Fruit fly (Drosophila melanogaster): ENCODE measurements around the gene Nepl8.

The Nepl8 gene

DNA sequence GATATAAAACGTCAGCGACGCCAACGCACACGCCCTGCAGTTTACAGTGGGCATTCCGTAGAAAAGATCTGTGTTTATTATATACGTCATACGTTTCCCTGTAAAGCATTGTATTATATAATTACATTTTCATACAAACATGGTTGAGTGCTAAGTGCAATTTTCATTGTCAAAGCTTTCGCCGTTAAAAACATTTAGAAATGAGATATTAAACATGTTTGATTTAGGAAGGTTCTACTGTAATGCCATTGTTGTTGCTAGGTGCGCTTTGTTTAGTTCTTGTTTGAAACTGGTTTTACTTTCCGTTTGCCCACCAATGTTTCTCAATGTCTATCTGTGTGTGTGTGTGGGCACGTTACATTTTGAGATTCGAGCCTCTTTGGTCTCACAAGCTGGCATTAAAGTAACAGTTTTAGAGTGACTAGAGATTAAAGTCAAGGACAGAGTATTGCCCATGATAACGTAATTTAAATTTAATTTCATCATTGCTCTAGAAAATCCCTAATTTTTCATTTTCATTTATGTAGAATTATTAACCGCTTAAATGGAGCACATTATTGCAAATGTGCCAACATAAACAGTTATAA lies 4.8 kb downstream of the Nepl8 start (continued):
- TF ChIP-seq p53 (GFP tag; optimal IDR thresholded peaks at IDR 0.05) (no peak), Doc2 (GFP tag; IDR thresholded peaks at IDR 0.05) (no peak), inv (GFP tag; IDR thresholded peaks at IDR 0.05; ENCODE audit: partially characterized antibody) (no peak), CG1832 (GFP tag; optimal IDR thresholded peaks at IDR 0.05) (no peak), jumu (GFP tag; optimal IDR thresholded peaks at IDR 0.05) (peak; percentile 57), Pdp1 (GFP tag; optimal IDR thresholded peaks at IDR 0.05) (peak; percentile 73 to 94), bcd (GFP tag; optimal IDR thresholded peaks at IDR 0.05) (peak; percentile 56), grn (GFP tag; optimal IDR thresholded peaks at IDR 0.05) (peak; percentile 28), CG14014 (GFP tag; IDR thresholded peaks at IDR 0.05) (peak; percentile 74), Deaf1 (tag; optimal IDR thresholded peaks at IDR 0.05) (peak; percentile 41), CG13287 (GFP tag; IDR thresholded peaks at IDR 0.05; ENCODE audit: partially characterized antibody) (no peak), wdn (GFP tag; IDR thresholded peaks at IDR 0.05) (peak; percentile 60), Elba2 (GFP tag; optimal IDR thresholded peaks at IDR 0.05) (no peak), CG13624 (GFP tag; optimal IDR thresholded peaks at IDR 0.05) (peak; percentile 6), odd (GFP tag; optimal IDR thresholded peaks at IDR 0.05) (peak; percentile 76), sc (optimal IDR thresholded peaks at IDR 0.05) (no peak), sc (GFP tag; optimal IDR thresholded peaks at IDR 0.05) (peak; percentile 51), YL-1 (GFP tag; optimal IDR thresholded peaks at IDR 0.05) (peak; percentile 49), Ada2b (GFP tag; IDR thresholded peaks at IDR 0.05) (peak; percentile 65; the same call in 1 of the 2 replicates), ham (GFP tag; IDR thresholded peaks at IDR 0.05) (no peak), mirr (GFP tag; optimal IDR thresholded peaks at IDR 0.05) (no peak), CG9727 (GFP tag; optimal IDR thresholded peaks at IDR 0.05) (peak; percentile 90), ranshi (GFP tag; IDR thresholded peaks at IDR 0.05) (0 out of 2 replicates have a peak, but pooled peaks have one; percentile 57), emc (GFP tag; optimal IDR thresholded peaks at IDR 0.05) (peak; percentile 38), chm (GFP tag; IDR thresholded peaks at IDR 0.05) (peak; percentile 44; the same call in 1 of the 2 replicates), Asciz (GFP tag; optimal IDR thresholded peaks at IDR 0.05) (peak; percentile 68)

dm6 chr2L:16493999-16494741 lies 6.2 kb downstream of the Nepl8 start:
- TF ChIP-seq CG8281 (tag; optimal IDR thresholded peaks at IDR 0.05) = no peak
- TF ChIP-seq psq (GFP tag; optimal IDR thresholded peaks at IDR 0.05) = no peak
- TF ChIP-seq Trl (optimal IDR thresholded peaks at IDR 0.05) = no peak
- TF ChIP-seq Trl (GFP tag; optimal IDR thresholded peaks at IDR 0.05) = no peak
- no peak for TF ChIP-seq Ravus (GFP tag; IDR thresholded peaks at IDR 0.05)
- TF ChIP-seq Asciz (GFP tag; optimal IDR thresholded peaks at IDR 0.05) = no peak
- TF ChIP-seq CG8359 (GFP tag; optimal IDR thresholded peaks at IDR 0.05; ENCODE audit: borderline replicate concordance) = no peak
- TF ChIP-seq gsb-n (tag; optimal IDR thresholded peaks at IDR 0.05) = no peak
- TF ChIP-seq da (GFP tag; optimal IDR thresholded peaks at IDR 0.05) = no peak
- TF ChIP-seq Max (GFP tag; optimal IDR thresholded peaks at IDR 0.05) = no peak
- TF ChIP-seq ewg (GFP tag; optimal IDR thresholded peaks at IDR 0.05) = no peak
- no peak for TF ChIP-seq peb (GFP tag; IDR thresholded peaks at IDR 0.05)
- TF ChIP-seq CG12104 (GFP tag; optimal IDR thresholded peaks at IDR 0.05) = no peak
- TF ChIP-seq zf30C (GFP tag; optimal IDR thresholded peaks at IDR 0.05) = no peak
- no peak for TF ChIP-seq CG17612 (GFP tag; IDR thresholded peaks at IDR 0.05)
- TF ChIP-seq GATAe (GFP tag; conservative IDR thresholded peaks at IDR 0.05) = peak; percentile 32; the same call in 1 of the 2 replicates
- peak; percentile 14 for TF ChIP-seq CG6854 (GFP tag; optimal IDR thresholded peaks at IDR 0.05)
- TF ChIP-seq CG10147 (GFP tag; optimal IDR thresholded peaks at IDR 0.05) = no peak
- TF ChIP-seq CG31388 (GFP tag; optimal IDR thresholded peaks at IDR 0.05) = no peak
- TF ChIP-seq HmgD (GFP tag; optimal IDR thresholded peaks at IDR 0.05) = no peak
- TF ChIP-seq zfh2 (GFP tag; optimal IDR thresholded peaks at IDR 0.05) = no peak
- no peak for TF ChIP-seq pum (GFP tag; optimal IDR thresholded peaks at IDR 0.05)
- no peak for TF ChIP-seq prd (optimal IDR thresholded peaks at IDR 0.05)
- TF ChIP-seq prd (GFP tag; IDR thresholded peaks at IDR 0.05) = no peak
- TF ChIP-seq exex (tag; optimal IDR thresholded peaks at IDR 0.05) = peak; percentile 84
- TF ChIP-seq Opbp (GFP tag; IDR thresholded peaks at IDR 0.05; ENCODE audit: partially characterized antibody) = no peak

Measured in whole organism, embryonic.